Fruit fly (Drosophila melanogaster): ENCODE data around the gene RpL36A.
A peak's percentile ranks its signal among the peaks of the same experiment; 100 is the strongest.

The RpL36A gene

dm6 chr2L:8080645-8081044 lies 37.9 kb upstream of the RpL36A start (continued):
- TF ChIP-seq CG11456 (GFP tag; IDR thresholded peaks at IDR 0.05) (no peak), CG2875 (GFP tag; optimal IDR thresholded peaks at IDR 0.05) (peak; percentile 41), sd (tag; optimal IDR thresholded peaks at IDR 0.05) (no peak), Opbp (GFP tag; IDR thresholded peaks at IDR 0.05; ENCODE audit: partially characterized antibody) (no peak), sc (optimal IDR thresholded peaks at IDR 0.05) (no peak), sc (GFP tag; optimal IDR thresholded peaks at IDR 0.05) (peak; percentile 32), dpn (GFP tag; optimal IDR thresholded peaks at IDR 0.05) (peak in 1 of 2 experiments; percentile 0), CG4730 (GFP tag; IDR thresholded peaks at IDR 0.05) (no peak), Mrtf (GFP tag; IDR thresholded peaks at IDR 0.05) (no peak), CG3407 (GFP tag; optimal IDR thresholded peaks at IDR 0.05) (peak; percentile 43), CG2712 (tag; optimal IDR thresholded peaks at IDR 0.05) (peak; percentile 53), sens (GFP tag) (peak; percentile 81), CG1529 (GFP tag; optimal IDR thresholded peaks at IDR 0.05) (peak; percentile 63)

DNA sequence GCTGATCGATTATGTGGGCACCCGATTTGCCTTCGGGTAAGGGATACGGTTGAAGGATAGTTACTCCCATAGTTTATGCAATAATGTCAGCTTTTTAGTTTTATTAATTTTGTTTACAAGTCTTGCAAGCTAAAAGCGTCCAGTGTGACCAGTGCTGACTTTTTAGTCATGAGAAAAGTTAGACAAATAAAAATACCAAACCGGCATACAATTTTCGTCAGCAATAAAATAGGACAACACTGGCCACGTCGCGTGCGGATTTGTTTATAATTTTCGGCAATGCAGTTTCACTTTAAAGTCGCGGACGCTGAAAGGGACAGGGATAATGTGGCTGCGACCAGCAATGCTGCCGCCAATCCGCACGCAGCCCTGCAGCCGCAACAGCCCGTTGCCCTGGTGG lies 30.0 kb upstream of the RpL36A start, which contains the start of the genes MED20 and Trf:
MED20 (minus strand) TSS at position 157 of the 400 bp plus-strand sequence.
Trf (plus strand) TSS at position 204 of the 400 bp plus-strand sequence.
- no peak for TF ChIP-seq nerfin-1 (tag; optimal IDR thresholded peaks at IDR 0.05)
- TF ChIP-seq HLHmδ (GFP tag; optimal IDR thresholded peaks at IDR 0.05) = no peak
- peak; percentile 50; the same call in 1 of the 3 replicates for TF ChIP-seq CG34422 (GFP tag; IDR thresholded peaks at IDR 0.05)
- TF ChIP-seq Ets97D (GFP tag; optimal IDR thresholded peaks at IDR 0.05) = peak; percentile 7
- peak; percentile 17; the same call in 1 of the 3 replicates for TF ChIP-seq row (GFP tag; IDR thresholded peaks at IDR 0.05)
- TF ChIP-seq CG3163 (GFP tag; optimal IDR thresholded peaks at IDR 0.05) = no peak
- no peak for TF ChIP-seq CG8388 (GFP tag; optimal IDR thresholded peaks at IDR 0.05)
- peak; percentile 99 for TF ChIP-seq CG14710 (tag; optimal IDR thresholded peaks at IDR 0.05)
- TF ChIP-seq chinmo (GFP tag; IDR thresholded peaks at IDR 0.05; ENCODE audit: partially characterized antibody) = 0 out of 4 replicates have a peak, but pooled peaks have one; percentile 77
- TF ChIP-seq Drgx (GFP tag; IDR thresholded peaks at IDR 0.05) = no peak
- peak; percentile 81 for TF ChIP-seq gfzf (GFP tag; optimal IDR thresholded peaks at IDR 0.05)
- no peak for TF ChIP-seq tin (GFP tag; optimal IDR thresholded peaks at IDR 0.05)
- TF ChIP-seq Sin3A (optimal IDR thresholded peaks at IDR 0.05) = peak; percentile 51
- TF ChIP-seq CG11456 (GFP tag; IDR thresholded peaks at IDR 0.05) = no peak
- no peak for TF ChIP-seq Dref (GFP tag; IDR thresholded peaks at IDR 0.05)
- TF ChIP-seq CG7928 (GFP tag; optimal IDR thresholded peaks at IDR 0.05) = no peak
- no peak for TF ChIP-seq gcm (GFP tag; optimal IDR thresholded peaks at IDR 0.05)
- TF ChIP-seq CG12236 (GFP tag; optimal IDR thresholded peaks at IDR 0.05) = no peak
- TF ChIP-seq HmgZ (tag; optimal IDR thresholded peaks at IDR 0.05) = peak; percentile 47
- TF ChIP-seq vvl (GFP tag; IDR thresholded peaks at IDR 0.05) = no peak
- TF ChIP-seq bbx (GFP tag; IDR thresholded peaks at IDR 0.05; ENCODE audit: partially characterized antibody) = peak; percentile 29; the same call in 1 of the 2 replicates
- no peak for TF ChIP-seq CG31224 (GFP tag; IDR thresholded peaks at IDR 0.05)
- TF ChIP-seq MBD-R2 (GFP tag; IDR thresholded peaks at IDR 0.05) = peak; percentile 94
- no peak for TF ChIP-seq CG2875 (GFP tag; optimal IDR thresholded peaks at IDR 0.05)
- TF ChIP-seq ro (GFP tag; IDR thresholded peaks at IDR 0.05) = no peak
- TF ChIP-seq CG34224 (GFP tag; IDR thresholded peaks at IDR 0.05; ENCODE audit: partially characterized antibody) = 0 out of 3 replicates have a peak, but pooled peaks have one; percentile 29
- TF ChIP-seq pita (GFP tag; optimal IDR thresholded peaks at IDR 0.05) = no peak
- TF ChIP-seq CG13287 (GFP tag; IDR thresholded peaks at IDR 0.05; ENCODE audit: partially characterized antibody) = peak; percentile 63; the same call in 1 of the 2 replicates
- TF ChIP-seq CG7963 (GFP tag; IDR thresholded peaks at IDR 0.05; ENCODE audit: partially characterized antibody) = no peak
- TF ChIP-seq caup (GFP tag; optimal IDR thresholded peaks at IDR 0.05; ENCODE audit: severe bottlenecking) = no peak
- no peak for TF ChIP-seq gce (GFP tag; IDR thresholded peaks at IDR 0.05)
- no peak for TF ChIP-seq lola (GFP tag; optimal IDR thresholded peaks at IDR 0.05)
- no peak for TF ChIP-seq CG1529 (GFP tag; optimal IDR thresholded peaks at IDR 0.05)
- no peak for TF ChIP-seq eyg (GFP tag; optimal IDR thresholded peaks at IDR 0.05)
- TF ChIP-seq cad (GFP tag; optimal IDR thresholded peaks at IDR 0.05) = no peak
- no peak for TF ChIP-seq Usf (GFP tag; optimal IDR thresholded peaks at IDR 0.05)
- no peak for TF ChIP-seq CG15514 (GFP tag; optimal IDR thresholded peaks at IDR 0.05)
- TF ChIP-seq CG6791 (GFP tag; IDR thresholded peaks at IDR 0.05; ENCODE audit: partially characterized antibody) = peak; percentile 52
- TF ChIP-seq CG12219 (GFP tag; optimal IDR thresholded peaks at IDR 0.05) = no peak
